Worm (Caenorhabditis elegans): ENCODE measurements around the gene xrn-1.
"Not testable (repeated sequence)": the region's sequence is repeated elsewhere in the genome, so short reads cannot be mapped to it uniquely, and the experiment has no call there.

ce11 chrII:14019625-14020024 is 49.1 kb upstream of the xrn-1 start:
- TF ChIP-seq ama-1 (optimal IDR thresholded peaks at IDR 0.05); ceh-36 (tag; optimal IDR thresholded peaks at IDR 0.05); ets-7 (tag; optimal IDR thresholded peaks at IDR 0.05); B0310.2 (tag; optimal IDR thresholded peaks at IDR 0.05); hmbx-1 (tag; optimal IDR thresholded peaks at IDR 0.05); hnd-1 (tag; optimal IDR thresholded peaks at IDR 0.05); tra-4 (tag; optimal IDR thresholded peaks at IDR 0.05): not testable (repeated sequence)
- TF ChIP-seq sea-1 (GFP tag; conservative IDR thresholded peaks at IDR 0.05) (0 out of 2 replicates have a peak, but pooled peaks have one; percentile 51), pes-1 (GFP tag; IDR thresholded peaks at IDR 0.05) (peak; percentile 68; the same call in 1 of the 2 replicates), scrt-1 (GFP tag; IDR thresholded peaks at IDR 0.05) (0 out of 2 replicates have a peak, but pooled peaks have one; percentile 43), tbx-37 (GFP tag; conservative IDR thresholded peaks at IDR 0.05) (peak; percentile 37)
